Fruit fly (Drosophila melanogaster) whole organism, embryonic: ENCODE data around the gene CG11342.

Experiments
- B-H1 ChIP-seq: fragments of 200-800 bp; sonication (Bioruptor generic); IDR thresholded peaks from 3 replicates; pipeline ENCODE4 v1.3.6; 2022; ENCODE audit warnings: missing biosample characterization, missing genetic modification characterization
- Blimp-1 ChIP-seq: fragments of 200-800 bp; sonication (Bioruptor generic); optimal IDR thresholded peaks from 3 replicates; lab custom pipeline; 2018; ENCODE audit warnings: missing biosample characterization, missing genetic modification characterization, mild to moderate bottlenecking, moderate library complexity, missing genetic modification reagents
- CG1024 ChIP-seq: fragments of 200-800 bp; sonication (Bioruptor generic); IDR thresholded peaks from 2 replicates; pipeline ENCODE4 v1.3.6; 2022; ENCODE audit warnings: missing biosample characterization, missing genetic modification characterization
- CG10543 ChIP-seq: fragments of 200-800 bp; sonication (Bioruptor generic); optimal IDR thresholded peaks from 3 replicates; lab custom pipeline; 2017; ENCODE audit warnings: missing biosample characterization, mild to moderate bottlenecking, missing genetic modification characterization, moderate library complexity
- CG11696 ChIP-seq: fragments of 200-800 bp; sonication (Bioruptor generic); IDR thresholded peaks from 2 replicates; pipeline ENCODE4 v1.3.6; 2022; ENCODE audit warnings: missing biosample characterization, missing genetic modification characterization
- CG13123 ChIP-seq: fragments of 200-800 bp; sonication (Bioruptor generic); optimal IDR thresholded peaks from 2 replicates; lab custom pipeline; 2016; ENCODE audit warnings: missing biosample characterization, missing genetic modification characterization
- CG14014 ChIP-seq: fragments of 200-800 bp; sonication (Bioruptor generic); IDR thresholded peaks from 2 replicates; pipeline ENCODE4 v1.3.6; 2022; ENCODE audit warnings: missing biosample characterization, missing genetic modification characterization
- CG15011 ChIP-seq: fragments of 200-800 bp; sonication (Bioruptor generic); optimal IDR thresholded peaks from 3 replicates; lab custom pipeline; 2018; ENCODE audit warnings: missing biosample characterization, mild to moderate bottlenecking, missing genetic modification characterization
- CG16815 ChIP-seq: fragments of 200-800 bp; sonication (Bioruptor generic); optimal IDR thresholded peaks from 3 replicates; lab custom pipeline; 2017; ENCODE audit warnings: missing biosample characterization, mild to moderate bottlenecking, missing genetic modification characterization
- CG17328 ChIP-seq: fragments of 200-800 bp; sonication (Bioruptor generic); IDR thresholded peaks from 2 replicates; pipeline ENCODE4 v1.3.6; 2022; ENCODE audit warnings: missing biosample characterization, missing genetic modification characterization
- CG17568 ChIP-seq: fragments of 200-800 bp; sonication (Bioruptor generic); optimal IDR thresholded peaks from 2 replicates; lab custom pipeline; 2018; ENCODE audit warnings: missing biosample characterization, mild to moderate bottlenecking, missing genetic modification characterization, moderate library complexity
- CG17612 ChIP-seq: fragments of 200-800 bp; sonication (Bioruptor generic); IDR thresholded peaks from 2 replicates; pipeline ENCODE4 v1.3.6; 2022; ENCODE audit warnings: missing biosample characterization, missing genetic modification characterization
- CG18764 ChIP-seq: fragments of 200-800 bp; sonication (Bioruptor generic); optimal IDR thresholded peaks from 3 replicates; lab custom pipeline; 2016; ENCODE audit warnings: missing biosample characterization, missing genetic modification characterization
- CG7271 ChIP-seq: fragments of 200-800 bp; sonication (Bioruptor generic); optimal IDR thresholded peaks from 2 replicates; lab custom pipeline; 2018; ENCODE audit warnings: missing biosample characterization, mild to moderate bottlenecking, missing genetic modification characterization, moderate library complexity
- CG7839 ChIP-seq: fragments of 200-800 bp; sonication (Bioruptor generic); optimal IDR thresholded peaks from 3 replicates; lab custom pipeline; 2018; ENCODE audit warnings: missing biosample characterization, mild to moderate bottlenecking, missing genetic modification characterization, moderate library complexity
- CG7987 ChIP-seq: fragments of 200-800 bp; sonication (Bioruptor generic); optimal IDR thresholded peaks from 2 replicates; lab custom pipeline; 2018; ENCODE audit warnings: missing biosample characterization, mild to moderate bottlenecking, missing genetic modification characterization, moderate library complexity
- CG8478 ChIP-seq: fragments of >200 bp; optimal IDR thresholded peaks from 2 replicates; lab custom pipeline; 2018
- CG8924 ChIP-seq: fragments of 200-800 bp; optimal IDR thresholded peaks from 3 replicates; lab custom pipeline; 2019; ENCODE audit warnings: missing biosample characterization, mild to moderate bottlenecking, missing genetic modification characterization, moderate library complexity
- CG9876 ChIP-seq: fragments of 200-800 bp; sonication (Bioruptor generic); optimal IDR thresholded peaks from 2 replicates; lab custom pipeline; 2016; ENCODE audit warnings: missing biosample characterization, missing genetic modification characterization
- CHES-1-like ChIP-seq: fragments of 200-800 bp; sonication (Bioruptor generic); optimal IDR thresholded peaks from 2 replicates; lab custom pipeline; 2016; ENCODE audit warnings: missing biosample characterization, missing genetic modification characterization
- D19B ChIP-seq: fragments of 200-800 bp; sonication (Bioruptor generic); optimal IDR thresholded peaks from 2 replicates; lab custom pipeline; 2017; ENCODE audit warnings: missing biosample characterization, mild to moderate bottlenecking, missing genetic modification characterization
- E2f1 ChIP-seq: fragments of 200-800 bp; sonication (Bioruptor generic); IDR thresholded peaks from 2 replicates; pipeline ENCODE4 v1.3.6; 2022; ENCODE audit warnings: missing biosample characterization, missing genetic modification characterization
- Gug ChIP-seq: fragments of 200-800 bp; sonication (Bioruptor generic); IDR thresholded peaks from 4 replicates; pipeline ENCODE4 v1.3.6; 2022; ENCODE audit warnings: missing biosample characterization, missing genetic modification characterization
- HLH4C ChIP-seq: fragments of 200-800 bp; sonication (Bioruptor generic); IDR thresholded peaks from 3 replicates; pipeline ENCODE4 v1.3.6; 2022; ENCODE audit warnings: missing biosample characterization, missing genetic modification characterization; ENCODE audit not compliant: partially characterized antibody
- Lhr ChIP-seq: fragments of 200-800 bp; sonication (Bioruptor generic); optimal IDR thresholded peaks from 3 replicates; lab custom pipeline; 2017; ENCODE audit warnings: mild to moderate bottlenecking, missing biosample characterization, missing genetic modification reagents, missing genetic modification characterization
- Mes4 ChIP-seq: fragments of 200-800 bp; sonication (Bioruptor generic); optimal IDR thresholded peaks from 2 replicates; lab custom pipeline; 2016; ENCODE audit warnings: missing biosample characterization, missing genetic modification characterization
- Oaz ChIP-seq: fragments of 200-800 bp; sonication (Bioruptor generic); IDR thresholded peaks from 2 replicates; pipeline ENCODE4 v1.3.6; 2022; ENCODE audit warnings: missing biosample characterization, missing genetic modification characterization
- Rfx ChIP-seq: fragments of 200-800 bp; sonication (Bioruptor generic); IDR thresholded peaks from 2 replicates; pipeline ENCODE4 v1.3.6; 2022; ENCODE audit warnings: missing biosample characterization, missing genetic modification characterization
- Sry-β ChIP-seq: fragments of 200-800 bp; sonication (Bioruptor generic); optimal IDR thresholded peaks from 2 replicates; lab custom pipeline; 2018; ENCODE audit warnings: missing biosample characterization, mild to moderate bottlenecking, missing genetic modification characterization, moderate library complexity
- Stat92E ChIP-seq, 3 experiments: fragments of >200 bp in 2 of 3; fragments of 200-800 bp in 1 of 3; sonication (Bioruptor generic) in 1 of 3; optimal IDR thresholded peaks; 2 replicates each; lab custom pipeline; 2017 to 2019; ENCODE audit warnings: missing biosample characterization in 3 of 3, missing genetic modification characterization in 3 of 3, mild to moderate bottlenecking in 1 of 3, moderate library complexity in 1 of 3
- bab2 ChIP-seq: fragments of 200-800 bp; sonication (Bioruptor generic); optimal IDR thresholded peaks from 2 replicates; lab custom pipeline; 2016; ENCODE audit warnings: missing biosample characterization, missing genetic modification characterization
- crol ChIP-seq: fragments of 200-800 bp; sonication (Bioruptor generic); IDR thresholded peaks from 2 replicates; pipeline ENCODE4 v1.3.6; 2022; ENCODE audit warnings: missing biosample characterization, missing genetic modification characterization
- dan ChIP-seq: fragments of 200-800 bp; sonication (Bioruptor generic); IDR thresholded peaks from 2 replicates; pipeline ENCODE4 v1.3.6; 2022; ENCODE audit warnings: missing biosample characterization, missing genetic modification characterization
- dpn ChIP-seq, 2 experiments: fragments of 200-800 bp; sonication (Bioruptor generic); optimal IDR thresholded peaks; 3 replicates each; lab custom pipeline; 2016; ENCODE audit warnings: missing biosample characterization in 2 of 2, missing genetic modification characterization in 2 of 2
- dysf ChIP-seq: fragments of 200-800 bp; sonication (Bioruptor generic); IDR thresholded peaks from 3 replicates; pipeline ENCODE4 v1.3.6; 2022; ENCODE audit warnings: missing biosample characterization, missing genetic modification characterization
- ems ChIP-seq: fragments of 200-800 bp; sonication (Bioruptor generic); optimal IDR thresholded peaks from 3 replicates; lab custom pipeline; 2016; ENCODE audit warnings: missing biosample characterization, missing genetic modification characterization
- kay ChIP-seq: fragments of 200-800 bp; sonication (Bioruptor generic); optimal IDR thresholded peaks from 2 replicates; lab custom pipeline; 2016; ENCODE audit warnings: missing biosample characterization, missing genetic modification characterization
- lab ChIP-seq: fragments of 200-800 bp; sonication (Bioruptor generic); optimal IDR thresholded peaks from 3 replicates; lab custom pipeline; 2017; ENCODE audit warnings: missing biosample characterization, missing genetic modification characterization, mild to moderate bottlenecking, moderate library complexity, missing genetic modification reagents
- mirr ChIP-seq: fragments of 200-800 bp; sonication (Bioruptor generic); optimal IDR thresholded peaks from 3 replicates; lab custom pipeline; 2018; ENCODE audit warnings: missing biosample characterization, mild to moderate bottlenecking, missing genetic modification characterization
- nerfin-1 ChIP-seq: fragments of 200-800 bp; sonication (Bioruptor generic); optimal IDR thresholded peaks from 3 replicates; lab custom pipeline; 2019; ENCODE audit warnings: missing biosample characterization, mild to moderate bottlenecking, missing genetic modification characterization, moderate library complexity
- onecut ChIP-seq: fragments of 200-800 bp; sonication (Bioruptor generic); IDR thresholded peaks from 2 replicates; pipeline ENCODE4 v1.3.6; 2022; ENCODE audit warnings: missing biosample characterization, missing genetic modification characterization
- org-1 ChIP-seq: fragments of 200-800 bp; sonication (Bioruptor generic); optimal IDR thresholded peaks from 2 replicates; lab custom pipeline; 2017; ENCODE audit warnings: missing biosample characterization, missing genetic modification characterization
- p53 ChIP-seq: fragments of 200-800 bp; sonication (Bioruptor generic); optimal IDR thresholded peaks from 2 replicates; lab custom pipeline; 2016; ENCODE audit warnings: missing biosample characterization, missing genetic modification characterization
- peb ChIP-seq: fragments of 200-800 bp; sonication (Bioruptor generic); IDR thresholded peaks from 2 replicates; pipeline ENCODE4 v1.3.6; 2022; ENCODE audit warnings: missing biosample characterization, missing genetic modification characterization
- pros ChIP-seq: fragments of 200-800 bp; sonication (Bioruptor generic); optimal IDR thresholded peaks from 3 replicates; lab custom pipeline; 2019; ENCODE audit warnings: missing biosample characterization, mild to moderate bottlenecking, missing genetic modification characterization, moderate library complexity
- sens ChIP-seq: fragments of 200-800 bp; sonication (Bioruptor generic); peaks from one replicate; lab custom pipeline; 2016; ENCODE audit warnings: missing biosample characterization, missing genetic modification characterization
- shn ChIP-seq: fragments of 200-800 bp; sonication (Bioruptor generic); optimal IDR thresholded peaks from 3 replicates; lab custom pipeline; 2016; ENCODE audit warnings: missing biosample characterization, missing genetic modification characterization
- sima ChIP-seq: fragments of 200-800 bp; sonication (Bioruptor generic); optimal IDR thresholded peaks from 2 replicates; lab custom pipeline; 2016; ENCODE audit warnings: missing biosample characterization, missing genetic modification characterization
- sisA ChIP-seq: fragments of 200-800 bp; sonication (Bioruptor generic); IDR thresholded peaks from 2 replicates; pipeline ENCODE4 v1.3.6; 2022; ENCODE audit warnings: missing biosample characterization, missing genetic modification characterization
- sr ChIP-seq: fragments of 200-800 bp; sonication (Bioruptor generic); IDR thresholded peaks from 3 replicates; pipeline ENCODE4 v1.3.6; 2022; ENCODE audit warnings: missing biosample characterization, missing genetic modification characterization
- tin ChIP-seq: fragments of 200-800 bp; sonication (Bioruptor generic); optimal IDR thresholded peaks from 3 replicates; lab custom pipeline; 2016; ENCODE audit warnings: missing biosample characterization, missing genetic modification characterization
- zfh2 ChIP-seq: fragments of 200-800 bp; sonication (Bioruptor generic); optimal IDR thresholded peaks from 2 replicates; lab custom pipeline; 2016; ENCODE audit warnings: missing biosample characterization, missing genetic modification characterization

CG11342 gene

dm6 chr3L:4412974-4413373 is 45.7 kb upstream of the CG11342 start (continued):
- TF ChIP-seq CG7839 = peak; percentile 45
- no peak for TF ChIP-seq CG8478
- TF ChIP-seq sisA = peak; percentile 46; the same call in 1 of the 2 replicates
- peak; percentile 79 for TF ChIP-seq dysf (GFP tag; lab: Robert Waterston, UW)
- no peak for TF ChIP-seq nerfin-1
- peak; percentile 12 for TF ChIP-seq bab2 (GFP tag; lab: Kevin White, UChicago)
- no peak for TF ChIP-seq crol (GFP tag; lab: Robert Waterston, UW)
- no peak for TF ChIP-seq org-1
- no peak for TF ChIP-seq CG15011
- peak; percentile 68 for TF ChIP-seq CG14014 (GFP tag; lab: Robert Waterston, UW)
- no peak for TF ChIP-seq p53
- TF ChIP-seq peb (GFP tag; lab: Robert Waterston, UW) = no peak
- peak; percentile 30 to 65 for TF ChIP-seq dpn (GFP tag; optimal IDR thresholded peaks at IDR 0.05; lab: Kevin White, UChicago)
- TF ChIP-seq Gug = peak; percentile 23; the same call in 1 of the 4 replicates
- TF ChIP-seq Sry-β (GFP tag; lab: Kevin White, UChicago) = no peak
- TF ChIP-seq mirr (GFP tag; lab: Kevin White, UChicago) = peak; percentile 62
- TF ChIP-seq HLH4C (GFP tag; lab: Robert Waterston, UW) = no peak
- TF ChIP-seq sima (GFP tag; lab: Kevin White, UChicago) = peak; percentile 26
- peak; percentile 64; the same call in 1 of the 2 replicates for TF ChIP-seq CG17612
- TF ChIP-seq CG13123 (GFP tag; lab: Kevin White, UChicago) = peak; percentile 18
- TF ChIP-seq Stat92E (GFP tag; optimal IDR thresholded peaks at IDR 0.05; lab: Kevin White, UChicago) = no peak
- no peak for TF ChIP-seq kay
- TF ChIP-seq CHES-1-like (GFP tag; lab: Kevin White, UChicago) = no peak
- TF ChIP-seq Oaz (GFP tag; lab: Robert Waterston, UW) = peak; percentile 40; the same call in 1 of the 2 replicates
- peak; percentile 3 for TF ChIP-seq tin (GFP tag; lab: Kevin White, UChicago)
- no peak for TF ChIP-seq CG18764 (GFP tag; lab: Kevin White, UChicago)
- TF ChIP-seq pros (GFP tag; lab: Kevin White, UChicago) = no peak
- TF ChIP-seq Rfx = peak; percentile 84
- TF ChIP-seq Mes4 (GFP tag; lab: Kevin White, UChicago) = no peak
- TF ChIP-seq shn (GFP tag; lab: Kevin White, UChicago) = peak; percentile 17
- peak; percentile 10 for TF ChIP-seq zfh2 (GFP tag; lab: Kevin White, UChicago)
- 0 out of 3 replicates have a peak, but pooled peaks have one; percentile 18 for TF ChIP-seq sr (GFP tag; lab: Robert Waterston, UW)
- peak; percentile 9 for TF ChIP-seq CG8924
- no peak for TF ChIP-seq CG9876 (GFP tag; lab: Kevin White, UChicago)
- TF ChIP-seq ems (GFP tag; lab: Kevin White, UChicago) = peak; percentile 37
- TF ChIP-seq CG17568 (GFP tag; lab: Kevin White, UChicago) = no peak
- peak; percentile 69 for TF ChIP-seq CG17328 (GFP tag; lab: Robert Waterston, UW)
- peak; percentile 80 for TF ChIP-seq sens (GFP tag; lab: Kevin White, UChicago)
- TF ChIP-seq CG16815 (GFP tag; lab: Kevin White, UChicago) = no peak
- TF ChIP-seq E2f1 (GFP tag; lab: Robert Waterston, UW) = peak; percentile 54; the same call in 1 of the 2 replicates
- no peak for TF ChIP-seq Blimp-1 (GFP tag; lab: Kevin White, UChicago)
- no peak for TF ChIP-seq dan
- TF ChIP-seq Lhr (GFP tag; lab: Kevin White, UChicago) = no peak
- no peak for TF ChIP-seq CG1024 (GFP tag; lab: Robert Waterston, UW)
- TF ChIP-seq CG11696 (GFP tag; lab: Robert Waterston, UW) = peak; percentile 35; the same call in 1 of the 2 replicates
- TF ChIP-seq B-H1 (GFP tag; lab: Robert Waterston, UW) = peak; percentile 69
- TF ChIP-seq CG7271 = no peak
- TF ChIP-seq CG10543 (GFP tag; lab: Kevin White, UChicago) = peak; percentile 47
- no peak for TF ChIP-seq D19B
- peak; percentile 56 for TF ChIP-seq lab (GFP tag; lab: Kevin White, UChicago)
- TF ChIP-seq CG7987 (GFP tag; lab: Kevin White, UChicago) = peak; percentile 5
- no peak for TF ChIP-seq onecut (GFP tag; lab: Robert Waterston, UW)
